Fruit fly (Drosophila melanogaster) whole organism, embryonic: ENCODE data around the gene Nxf3.
A peak's percentile ranks its signal among the peaks of the same experiment; 100 is the strongest.

Experiments
- Antp ChIP-seq: fragments of 200-800 bp; sonication (Bioruptor generic); optimal IDR thresholded peaks from 3 replicates; lab custom pipeline; 2016; ENCODE audit warnings: missing biosample characterization, missing genetic modification characterization
- Awh ChIP-seq: fragments of 200-800 bp; sonication (Bioruptor generic); IDR thresholded peaks from 2 replicates; pipeline ENCODE4, ENCODE4 v1.3.6; 2022; ENCODE audit warnings: missing biosample characterization, missing genetic modification characterization
- Blimp-1 ChIP-seq: fragments of 200-800 bp; sonication (Bioruptor generic); optimal IDR thresholded peaks from 3 replicates; lab custom pipeline; 2018; ENCODE audit warnings: missing biosample characterization, missing genetic modification characterization, mild to moderate bottlenecking, moderate library complexity, missing genetic modification reagents
- CG10274 ChIP-seq: fragments of 200-800 bp; sonication (Bioruptor generic); optimal IDR thresholded peaks from 3 replicates; lab custom pipeline; 2017; ENCODE audit warnings: missing biosample characterization, mild to moderate bottlenecking, missing genetic modification characterization
- CG10543 ChIP-seq: fragments of 200-800 bp; sonication (Bioruptor generic); optimal IDR thresholded peaks from 3 replicates; lab custom pipeline; 2017; ENCODE audit warnings: missing biosample characterization, mild to moderate bottlenecking, missing genetic modification characterization, moderate library complexity
- CG10979 ChIP-seq: fragments of 200-800 bp; sonication (Bioruptor generic); optimal IDR thresholded peaks from 2 replicates; lab custom pipeline; 2018; ENCODE audit warnings: missing biosample characterization, mild to moderate bottlenecking, missing genetic modification characterization, moderate library complexity
- CG12071 ChIP-seq: fragments of 200-800 bp; sonication (Bioruptor generic); optimal IDR thresholded peaks from 3 replicates; lab custom pipeline; 2018; ENCODE audit warnings: missing biosample characterization, mild to moderate bottlenecking, missing genetic modification characterization
- CG12942 ChIP-seq: fragments of 200-800 bp; sonication (Bioruptor generic); optimal IDR thresholded peaks from 3 replicates; lab custom pipeline; 2016; ENCODE audit warnings: missing biosample characterization, missing genetic modification characterization
- CG13123 ChIP-seq: fragments of 200-800 bp; sonication (Bioruptor generic); optimal IDR thresholded peaks from 2 replicates; lab custom pipeline; 2016; ENCODE audit warnings: missing biosample characterization, missing genetic modification characterization
- CG14667 ChIP-seq: fragments of 200-800 bp; sonication (Bioruptor generic); IDR thresholded peaks from 2 replicates; pipeline ENCODE4 v1.3.6; 2022; ENCODE audit warnings: missing biosample characterization, missing genetic modification characterization
- CG14860 ChIP-seq: fragments of 200-800 bp; sonication (Bioruptor generic); IDR thresholded peaks from 3 replicates; pipeline ENCODE4 v1.3.6; 2022; ENCODE audit warnings: missing biosample characterization, missing genetic modification characterization; ENCODE audit not compliant: partially characterized antibody
- CG15011 ChIP-seq: fragments of 200-800 bp; sonication (Bioruptor generic); optimal IDR thresholded peaks from 3 replicates; lab custom pipeline; 2018; ENCODE audit warnings: missing biosample characterization, mild to moderate bottlenecking, missing genetic modification characterization
- CG16813 ChIP-seq: fragments of 200-800 bp; sonication (Bioruptor generic); IDR thresholded peaks from 3 replicates; pipeline ENCODE4 v1.3.6; 2022; ENCODE audit warnings: missing biosample characterization, missing genetic modification characterization; ENCODE audit not compliant: partially characterized antibody
- CG17359 ChIP-seq: fragments of 200-800 bp; sonication (Bioruptor generic); optimal IDR thresholded peaks from 3 replicates; lab custom pipeline; 2018; ENCODE audit warnings: missing biosample characterization, mild to moderate bottlenecking, missing genetic modification characterization, moderate library complexity
- CG17385 ChIP-seq: fragments of 200-800 bp; sonication (Bioruptor generic); optimal IDR thresholded peaks from 3 replicates; lab custom pipeline; 2018; ENCODE audit warnings: missing biosample characterization, mild to moderate bottlenecking, missing genetic modification characterization
- CG2120 ChIP-seq: fragments of 200-800 bp; sonication (Bioruptor generic); optimal IDR thresholded peaks from 3 replicates; lab custom pipeline; 2016; ENCODE audit warnings: missing biosample characterization, missing genetic modification characterization
- CG2678 ChIP-seq: fragments of 200-800 bp; sonication (Bioruptor generic); optimal IDR thresholded peaks from 3 replicates; lab custom pipeline; 2019; ENCODE audit warnings: missing biosample characterization, mild to moderate bottlenecking, missing genetic modification characterization, moderate library complexity
- CG2889 ChIP-seq: fragments of 200-800 bp; sonication (Bioruptor generic); IDR thresholded peaks from 3 replicates; pipeline ENCODE4 v1.3.6; 2022; ENCODE audit warnings: missing biosample characterization, missing genetic modification characterization
- CG4328 ChIP-seq: fragments of 200-800 bp; sonication (Bioruptor generic); optimal IDR thresholded peaks from 3 replicates; lab custom pipeline; 2017; ENCODE audit warnings: missing biosample characterization, missing genetic modification reagents, missing genetic modification characterization
- CG43689 ChIP-seq: fragments of 200-800 bp; sonication (Bioruptor generic); IDR thresholded peaks from 2 replicates; pipeline ENCODE4 v1.3.6; 2022; ENCODE audit warnings: missing biosample characterization, missing genetic modification characterization
- CG6254 ChIP-seq: fragments of 200-800 bp; sonication (Bioruptor generic); optimal IDR thresholded peaks from 3 replicates; lab custom pipeline; 2017; ENCODE audit warnings: mild to moderate bottlenecking, missing biosample characterization, missing genetic modification reagents, missing genetic modification characterization
- CG6272 ChIP-seq: fragments of 200-800 bp; sonication (Bioruptor generic); IDR thresholded peaks from 2 replicates; pipeline ENCODE4 v1.3.6; 2022; ENCODE audit warnings: missing biosample characterization, missing genetic modification characterization
- CG7357 ChIP-seq: fragments of 200-800 bp; sonication (Bioruptor generic); IDR thresholded peaks from 3 replicates; pipeline ENCODE4 v1.3.6; 2022; ENCODE audit warnings: missing biosample characterization, missing genetic modification characterization
- CG8944 ChIP-seq: fragments of 200-800 bp; sonication (Bioruptor generic); optimal IDR thresholded peaks from 3 replicates; lab custom pipeline; 2016; ENCODE audit warnings: missing biosample characterization, missing genetic modification characterization
- CG9876 ChIP-seq: fragments of 200-800 bp; sonication (Bioruptor generic); optimal IDR thresholded peaks from 2 replicates; lab custom pipeline; 2016; ENCODE audit warnings: missing biosample characterization, missing genetic modification characterization
- CTCF ChIP-seq: fragments of 200-800 bp; sonication (Bioruptor generic); optimal IDR thresholded peaks from 2 replicates; lab custom pipeline; 2017; ENCODE audit warnings: missing biosample characterization, mild to moderate bottlenecking, missing genetic modification characterization, moderate library complexity
- D ChIP-seq, 2 experiments: fragments of 200-800 bp in 1 of 2; fragments of >200 bp in 1 of 2; sonication (Bioruptor generic) in 1 of 2; optimal IDR thresholded peaks; 2 replicates in 1 of 2; 3 replicates in 1 of 2; lab custom pipeline; 2017; ENCODE audit warnings: mild to moderate bottlenecking in 1 of 2, missing biosample characterization in 1 of 2, missing genetic modification characterization in 1 of 2, missing genetic modification reagents in 1 of 2
- Dek ChIP-seq: fragments of 200-800 bp; sonication (Bioruptor generic); optimal IDR thresholded peaks from 3 replicates; lab custom pipeline; 2019; ENCODE audit warnings: missing biosample characterization, mild to moderate bottlenecking, missing genetic modification characterization, moderate library complexity
- Doc2 ChIP-seq: fragments of 200-800 bp; sonication (Bioruptor generic); IDR thresholded peaks from 2 replicates; pipeline ENCODE4 v1.3.6; 2022; ENCODE audit warnings: missing biosample characterization, missing genetic modification characterization
- Drgx ChIP-seq: fragments of 200-800 bp; sonication (Bioruptor generic); IDR thresholded peaks from 2 replicates; pipeline ENCODE4 v1.3.6; 2022; ENCODE audit warnings: missing biosample characterization, missing genetic modification characterization
- ERR ChIP-seq: fragments of 200-800 bp; sonication (Bioruptor generic); optimal IDR thresholded peaks from 2 replicates; lab custom pipeline; 2016; ENCODE audit warnings: missing biosample characterization, missing genetic modification characterization
- Eip74EF ChIP-seq, 2 experiments: fragments of 200-800 bp in 1 of 2; fragments of >200 bp in 1 of 2; sonication (Bioruptor generic) in 1 of 2; optimal IDR thresholded peaks; 2 replicates each; lab custom pipeline; 2017 to 2019; ENCODE audit warnings: missing biosample characterization in 2 of 2, missing genetic modification characterization in 2 of 2, mild to moderate bottlenecking in 1 of 2, moderate library complexity in 1 of 2
- Hmr ChIP-seq: fragments of 200-800 bp; sonication (Bioruptor generic); optimal IDR thresholded peaks from 3 replicates; lab custom pipeline; 2017; ENCODE audit warnings: mild to moderate bottlenecking, missing biosample characterization, missing genetic modification reagents, missing genetic modification characterization
- Lhr ChIP-seq: fragments of 200-800 bp; sonication (Bioruptor generic); optimal IDR thresholded peaks from 3 replicates; lab custom pipeline; 2017; ENCODE audit warnings: mild to moderate bottlenecking, missing biosample characterization, missing genetic modification reagents, missing genetic modification characterization
- Lpt ChIP-seq: fragments of >200 bp; optimal IDR thresholded peaks from 2 replicates; lab custom pipeline; 2018; ENCODE audit warnings: missing biosample characterization, missing genetic modification characterization
- NC2β ChIP-seq: fragments of 200-800 bp; sonication (Bioruptor generic); optimal IDR thresholded peaks from 2 replicates; lab custom pipeline; 2016; ENCODE audit warnings: missing biosample characterization, missing genetic modification characterization
- Neu2 ChIP-seq: fragments of 200-800 bp; sonication (Bioruptor generic); optimal IDR thresholded peaks from 3 replicates; lab custom pipeline; 2016; ENCODE audit warnings: missing biosample characterization, missing genetic modification characterization, borderline replicate concordance
- bigmax ChIP-seq: fragments of 200-800 bp; sonication (Bioruptor generic); optimal IDR thresholded peaks from 2 replicates; lab custom pipeline; 2018; ENCODE audit warnings: missing biosample characterization, mild to moderate bottlenecking, missing genetic modification characterization
- chinmo ChIP-seq: fragments of 200-800 bp; sonication (Bioruptor generic); IDR thresholded peaks from 4 replicates; pipeline ENCODE4 v1.3.6; 2022; ENCODE audit warnings: missing biosample characterization, missing genetic modification characterization; ENCODE audit not compliant: partially characterized antibody
- da ChIP-seq: fragments of 200-800 bp; sonication (Bioruptor generic); optimal IDR thresholded peaks from 2 replicates; lab custom pipeline; 2016; ENCODE audit warnings: missing biosample characterization, missing genetic modification characterization
- emc ChIP-seq: fragments of 200-800 bp; sonication (Bioruptor generic); optimal IDR thresholded peaks from 2 replicates; lab custom pipeline; 2016; ENCODE audit warnings: missing biosample characterization, missing genetic modification characterization
- gsb ChIP-seq: fragments of 200-800 bp; sonication (Bioruptor generic); IDR thresholded peaks from 2 replicates; pipeline ENCODE4 v1.3.6; 2022; ENCODE audit warnings: missing biosample characterization, missing genetic modification characterization
- inv ChIP-seq: fragments of 200-800 bp; sonication (Bioruptor generic); IDR thresholded peaks from 2 replicates; pipeline ENCODE4 v1.3.6; 2022; ENCODE audit warnings: missing biosample characterization, missing genetic modification characterization; ENCODE audit not compliant: partially characterized antibody
- kah ChIP-seq: fragments of 200-800 bp; sonication (Bioruptor generic); optimal IDR thresholded peaks from 2 replicates; lab custom pipeline; 2018; ENCODE audit warnings: missing biosample characterization, mild to moderate bottlenecking, missing genetic modification characterization
- ken ChIP-seq: fragments of 200-800 bp; sonication (Bioruptor generic); IDR thresholded peaks from 3 replicates; pipeline ENCODE4 v1.3.6; 2022; ENCODE audit warnings: missing biosample characterization, missing genetic modification characterization
- nmo ChIP-seq: fragments of 200-800 bp; sonication (Bioruptor generic); optimal IDR thresholded peaks from 2 replicates; lab custom pipeline; 2018; ENCODE audit warnings: missing biosample characterization, mild to moderate bottlenecking, missing genetic modification characterization, moderate library complexity
- oc ChIP-seq: fragments of 200-800 bp; sonication (Bioruptor generic); optimal IDR thresholded peaks from 2 replicates; lab custom pipeline; 2018; ENCODE audit warnings: missing biosample characterization, mild to moderate bottlenecking, missing genetic modification characterization, moderate library complexity
- otp ChIP-seq: fragments of 200-800 bp; sonication (Bioruptor generic); IDR thresholded peaks from 3 replicates; pipeline ENCODE4, ENCODE4 v1.3.6; 2022; ENCODE audit warnings: missing biosample characterization, missing genetic modification characterization
- pb ChIP-seq: fragments of 200-800 bp; sonication (Bioruptor generic); optimal IDR thresholded peaks from 3 replicates; lab custom pipeline; 2016; ENCODE audit warnings: missing biosample characterization, missing genetic modification characterization
- ttk ChIP-seq: fragments of 200-800 bp; sonication (Bioruptor generic); IDR thresholded peaks from 2 replicates; pipeline ENCODE4 v2.1.2; 2022; ENCODE audit warnings: missing biosample characterization, missing genetic modification characterization
- yki ChIP-seq: fragments of >200 bp; optimal IDR thresholded peaks from 3 replicates; lab custom pipeline; 2018

The Nxf3 gene

dm6 chr3L:13949440-13950066 lies 15.4 kb upstream of the Nxf3 start (continued):
- TF ChIP-seq Antp (GFP tag; lab: Kevin White, UChicago) (no peak), ken (no peak), Drgx (GFP tag; lab: Robert Waterston, UW) (peak; percentile 63), CG12942 (GFP tag; lab: Kevin White, UChicago) (no peak), CG6254 (GFP tag; lab: Kevin White, UChicago) (no peak), gsb (GFP tag; lab: Robert Waterston, UW) (no peak), Lpt (GFP tag; lab: Kevin White, UChicago) (no peak), da (GFP tag; lab: Kevin White, UChicago) (no peak), kah (GFP tag; lab: Kevin White, UChicago) (no peak), CG17385 (GFP tag; lab: Kevin White, UChicago) (no peak), CG10274 (no peak), CG14667 (GFP tag; lab: Robert Waterston, UW) (no peak), nmo (GFP tag; lab: Kevin White, UChicago) (no peak), CG17359 (tag; lab: Kevin White, UChicago) (no peak), CG14860 (GFP tag; lab: Robert Waterston, UW) (no peak), Blimp-1 (GFP tag; lab: Kevin White, UChicago) (no peak), CG2889 (no peak), Dek (tag; lab: Kevin White, UChicago) (no peak), CG8944 (GFP tag; lab: Kevin White, UChicago) (no peak), emc (GFP tag; lab: Kevin White, UChicago) (no peak), CG2678 (no peak), Doc2 (GFP tag; lab: Robert Waterston, UW) (no peak), Hmr (no peak), oc (tag; lab: Kevin White, UChicago) (peak; percentile 38), CG6272 (no peak), CTCF (no peak), otp (GFP tag; lab: Robert Waterston, UW) (no peak), CG10979 (tag; lab: Kevin White, UChicago) (no peak), chinmo (GFP tag; lab: Robert Waterston, UW) (peak; percentile 89; the same call in 3 of the 4 replicates), inv (GFP tag; lab: Robert Waterston, UW) (no peak), bigmax (GFP tag; lab: Kevin White, UChicago) (no peak), pb (GFP tag; lab: Kevin White, UChicago) (no peak), Neu2 (GFP tag; lab: Kevin White, UChicago) (no peak), Lhr (no peak), CG7357 (0 out of 3 replicates have a peak, but pooled peaks have one; percentile 10), CG13123 (GFP tag; lab: Kevin White, UChicago) (no peak), ttk (no peak), CG2120 (GFP tag; lab: Kevin White, UChicago) (no peak), D (optimal IDR thresholded peaks at IDR 0.05; lab: Kevin White, UChicago) (no peak), D (GFP tag; optimal IDR thresholded peaks at IDR 0.05; lab: Kevin White, UChicago) (no peak), Eip74EF (GFP tag; optimal IDR thresholded peaks at IDR 0.05; lab: Kevin White, UChicago) (no peak), ERR (GFP tag; lab: Kevin White, UChicago) (no peak), CG16813 (GFP tag; lab: Robert Waterston, UW) (no peak), NC2β (GFP tag; lab: Kevin White, UChicago) (no peak), yki (lab: Kevin White, UChicago) (no peak), CG15011 (GFP tag; lab: Kevin White, UChicago) (no peak), CG12071 (GFP tag; lab: Kevin White, UChicago) (no peak), Awh (GFP tag; lab: Robert Waterston, UW) (no peak), CG9876 (no peak), CG10543 (GFP tag; lab: Kevin White, UChicago) (no peak), CG43689 (GFP tag; lab: Robert Waterston, UW) (no peak), CG4328 (no peak)
